Fruit fly (Drosophila melanogaster): ENCODE results near the gene fz2.

DNA sequence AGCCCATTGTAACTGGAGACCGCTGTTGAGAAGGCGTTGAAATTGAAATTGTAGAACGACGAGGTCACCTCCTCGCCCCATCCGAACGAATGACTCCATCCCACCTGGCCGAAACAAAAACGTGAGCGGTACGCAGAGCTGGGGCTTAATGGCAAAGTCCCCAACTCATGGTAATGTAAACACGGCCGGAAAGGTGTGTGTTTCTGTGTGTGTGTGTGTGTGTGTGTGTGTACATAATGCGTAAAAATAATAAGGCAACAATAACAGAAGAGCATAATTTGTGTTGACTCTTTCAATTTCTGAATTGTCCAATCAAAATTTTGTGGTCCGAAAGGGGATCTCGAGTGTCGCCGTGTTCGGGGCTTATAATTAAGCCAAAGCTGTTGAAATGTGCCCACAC lies 13.7 kb downstream of the fz2 start:
- TF ChIP-seq Rel (GFP tag; optimal IDR thresholded peaks at IDR 0.05) (no peak), Rel (tag; optimal IDR thresholded peaks at IDR 0.05) (no peak), Hr78 (GFP tag; optimal IDR thresholded peaks at IDR 0.05) (no peak), tai (GFP tag; optimal IDR thresholded peaks at IDR 0.05) (no peak), Dfd (GFP tag; optimal IDR thresholded peaks at IDR 0.05) (no peak), Myc (optimal IDR thresholded peaks at IDR 0.05) (no peak)
